Fruit fly (Drosophila melanogaster): ENCODE data around the gene BCL7-like.
A peak's percentile ranks its signal among the peaks of the same experiment; 100 is the strongest.

BCL7-like gene

dm6 chrX:9347767-9348166 lies 8.7 kb upstream of the BCL7-like start:
- TF ChIP-seq fd59A (GFP tag; optimal IDR thresholded peaks at IDR 0.05) (no peak), CG8119 (GFP tag; IDR thresholded peaks at IDR 0.05) (0 out of 3 replicates have a peak, but pooled peaks have one; percentile 35), CG32006 (GFP tag; optimal IDR thresholded peaks at IDR 0.05) (peak; percentile 52)

- TF ChIP-seq esn (GFP tag; optimal IDR thresholded peaks at IDR 0.05), result peak; percentile 29
- no peak for TF ChIP-seq Sox15 (GFP tag; optimal IDR thresholded peaks at IDR 0.05)
- peak; percentile 56 for TF ChIP-seq CG32006 (GFP tag; optimal IDR thresholded peaks at IDR 0.05)
- peak; percentile 8 for TF ChIP-seq CG3919 (GFP tag; optimal IDR thresholded peaks at IDR 0.05)
- peak; percentile 11 for TF ChIP-seq CG4318 (GFP tag; optimal IDR thresholded peaks at IDR 0.05)
- TF ChIP-seq CG6163 (GFP tag; IDR thresholded peaks at IDR 0.05), result peak; percentile 53; the same call in 1 of the 3 replicates
- TF ChIP-seq achi (GFP tag; optimal IDR thresholded peaks at IDR 0.05), result peak; percentile 19
- TF ChIP-seq Eip75B (GFP tag; optimal IDR thresholded peaks at IDR 0.05), result no peak
- peak; percentile 37 for TF ChIP-seq Hr39 (GFP tag; optimal IDR thresholded peaks at IDR 0.05)
- TF ChIP-seq CG10631 (GFP tag; optimal IDR thresholded peaks at IDR 0.05), result peak; percentile 2
- TF ChIP-seq CG8119 (GFP tag; IDR thresholded peaks at IDR 0.05), result peak; percentile 56
- TF ChIP-seq Eip78C (GFP tag), result peak; percentile 63
- TF ChIP-seq CG6792 (GFP tag; optimal IDR thresholded peaks at IDR 0.05), result no peak
- peak; percentile 32 for TF ChIP-seq svp (GFP tag)
- TF ChIP-seq Hr4 (GFP tag; optimal IDR thresholded peaks at IDR 0.05), result peak; percentile 55
- TF ChIP-seq lz (GFP tag; optimal IDR thresholded peaks at IDR 0.05), result peak; percentile 10
- TF ChIP-seq acj6 (GFP tag; optimal IDR thresholded peaks at IDR 0.05), result peak; percentile 25
- TF ChIP-seq OdsH (GFP tag; optimal IDR thresholded peaks at IDR 0.05), result peak; percentile 43
- peak; percentile 26 for TF ChIP-seq CG31627 (GFP tag; optimal IDR thresholded peaks at IDR 0.05)
- TF ChIP-seq topi (GFP tag; optimal IDR thresholded peaks at IDR 0.05), result peak; percentile 9
- peak; percentile 48 for TF ChIP-seq CG11294 (GFP tag; IDR thresholded peaks at IDR 0.05)
- TF ChIP-seq net (GFP tag; optimal IDR thresholded peaks at IDR 0.05), result peak; percentile 6
- no peak for TF ChIP-seq Sox102F (GFP tag; optimal IDR thresholded peaks at IDR 0.05)
- peak; percentile 18 for TF ChIP-seq pdm3 (GFP tag; optimal IDR thresholded peaks at IDR 0.05)
- peak; percentile 59 for TF ChIP-seq CG15336 (GFP tag; IDR thresholded peaks at IDR 0.05)
- TF ChIP-seq CG6808 (GFP tag; optimal IDR thresholded peaks at IDR 0.05), result no peak
- TF ChIP-seq CG6276 (GFP tag; optimal IDR thresholded peaks at IDR 0.05), result peak; percentile 21
- TF ChIP-seq Met (GFP tag; optimal IDR thresholded peaks at IDR 0.05), result peak; percentile 18
- no peak for TF ChIP-seq vri (GFP tag; optimal IDR thresholded peaks at IDR 0.05)
These were observed 7.2 kb upstream of the BCL7-like start for dm6 chrX:9349224-9349623.

dm6 chrX:9350309-9350708 lies 6.1 kb upstream of the BCL7-like start:
- TF ChIP-seq Eip78C (GFP tag), result no peak
- no peak for TF ChIP-seq cyc (GFP tag; optimal IDR thresholded peaks at IDR 0.05)
- TF ChIP-seq CG8632 (GFP tag; optimal IDR thresholded peaks at IDR 0.05), result no peak
- TF ChIP-seq spab (GFP tag; optimal IDR thresholded peaks at IDR 0.05), result no peak
- peak; percentile 3 for TF ChIP-seq achi (GFP tag; optimal IDR thresholded peaks at IDR 0.05)
- TF ChIP-seq lz (GFP tag; optimal IDR thresholded peaks at IDR 0.05), result no peak
- TF ChIP-seq CG11762 (GFP tag; optimal IDR thresholded peaks at IDR 0.05; ENCODE audit: insufficient read depth), result no peak
- no peak for TF ChIP-seq dac (GFP tag; optimal IDR thresholded peaks at IDR 0.05)
- TF ChIP-seq CG6808 (GFP tag; optimal IDR thresholded peaks at IDR 0.05), result no peak
- peak; percentile 67 for TF ChIP-seq CG32006 (GFP tag; optimal IDR thresholded peaks at IDR 0.05)
- TF ChIP-seq Eip75B (GFP tag; optimal IDR thresholded peaks at IDR 0.05), result no peak
- TF ChIP-seq CG10669 (GFP tag; optimal IDR thresholded peaks at IDR 0.05), result no peak
- TF ChIP-seq Hr4 (GFP tag; optimal IDR thresholded peaks at IDR 0.05), result peak; percentile 40
- TF ChIP-seq fkh (GFP tag; optimal IDR thresholded peaks at IDR 0.05), result no peak
- TF ChIP-seq CG3919 (GFP tag; optimal IDR thresholded peaks at IDR 0.05), result no peak
- no peak for TF ChIP-seq fd85E (GFP tag; optimal IDR thresholded peaks at IDR 0.05)
- TF ChIP-seq OdsH (GFP tag; optimal IDR thresholded peaks at IDR 0.05), result no peak
- no peak for TF ChIP-seq CG6163 (GFP tag; IDR thresholded peaks at IDR 0.05)
- TF ChIP-seq CG11902 (GFP tag; optimal IDR thresholded peaks at IDR 0.05), result no peak
- peak; percentile 74 for TF ChIP-seq CG15336 (GFP tag; IDR thresholded peaks at IDR 0.05)
- TF ChIP-seq svp (GFP tag), result no peak
- TF ChIP-seq Met (GFP tag; optimal IDR thresholded peaks at IDR 0.05), result no peak
- TF ChIP-seq Sox15 (GFP tag; optimal IDR thresholded peaks at IDR 0.05), result no peak
- no peak for TF ChIP-seq Hr39 (GFP tag; optimal IDR thresholded peaks at IDR 0.05)
- TF ChIP-seq CG6792 (GFP tag; optimal IDR thresholded peaks at IDR 0.05), result no peak
- no peak for TF ChIP-seq CG10631 (GFP tag; optimal IDR thresholded peaks at IDR 0.05)
- no peak for TF ChIP-seq Smox (GFP tag; optimal IDR thresholded peaks at IDR 0.05)
- no peak for TF ChIP-seq CG34406 (GFP tag; optimal IDR thresholded peaks at IDR 0.05)
- no peak for TF ChIP-seq eg (GFP tag; IDR thresholded peaks at IDR 0.05)
- TF ChIP-seq ss (GFP tag; optimal IDR thresholded peaks at IDR 0.05), result no peak
- no peak for TF ChIP-seq Lpt (GFP tag; optimal IDR thresholded peaks at IDR 0.05)
- TF ChIP-seq CG11294 (GFP tag; IDR thresholded peaks at IDR 0.05), result no peak
- no peak for TF ChIP-seq esn (GFP tag; optimal IDR thresholded peaks at IDR 0.05)
- TF ChIP-seq net (GFP tag; optimal IDR thresholded peaks at IDR 0.05), result no peak
- no peak for TF ChIP-seq topi (GFP tag; optimal IDR thresholded peaks at IDR 0.05)
- TF ChIP-seq Hr38 (GFP tag; optimal IDR thresholded peaks at IDR 0.05), result no peak
- TF ChIP-seq dsx (GFP tag; optimal IDR thresholded peaks at IDR 0.05; ENCODE audit: poor library complexity, severe bottlenecking), result no peak
